Worm (Caenorhabditis elegans) whole organism, L4 larva: ENCODE results near the gene F33G12.6.

Source experiments
- F10B5.3 ChIP-seq: sonication (generic microtip); optimal IDR thresholded peaks from 2 replicates; lab custom pipeline; 2016; ENCODE audit warnings: mild to moderate bottlenecking, missing genetic modification characterization, missing compliant biosample characterization
- F44E2.7 ChIP-seq: fragments of 200-800 bp; sonication (Bioruptor generic); IDR thresholded peaks from 2 replicates; pipeline ENCODE4 v2.1.2; 2022; ENCODE audit warnings: missing genetic modification characterization, missing compliant biosample characterization
- F49E8.2 ChIP-seq: sonication (generic microtip); optimal IDR thresholded peaks from 2 replicates; lab custom pipeline; 2016; ENCODE audit warnings: missing compliant biosample characterization, mild to moderate bottlenecking, missing genetic modification characterization, borderline replicate concordance
- Y48G9A.11 ChIP-seq: fragments of 200-800 bp; sonication (Bioruptor generic); IDR thresholded peaks from 2 replicates; pipeline ENCODE4 v1.3.6; 2022; ENCODE audit warnings: missing genetic modification reagents, missing genetic modification characterization, missing compliant biosample characterization
- Y75B8A.6 ChIP-seq: fragments of 200-800 bp; sonication (Bioruptor generic); IDR thresholded peaks from 2 replicates; pipeline ENCODE4 v1.3.6; 2022; ENCODE audit warnings: missing genetic modification reagents, missing genetic modification characterization, missing compliant biosample characterization
- ZK546.5 ChIP-seq, 2 experiments: sonication (generic microtip); optimal IDR thresholded peaks; 2 replicates each; lab custom pipeline; 2017; ENCODE audit warnings: missing biosample characterization in 2 of 2, missing genetic modification characterization in 2 of 2
- aha-1 ChIP-seq: fragments of 150-350 bp; peaks from one replicate; lab custom pipeline; 2014; ENCODE audit warnings: missing biosample characterization, missing genetic modification characterization
- aly-2 ChIP-seq: sonication (generic microtip); optimal IDR thresholded peaks from 2 replicates; lab custom pipeline; 2018; ENCODE audit warnings: missing biosample characterization, missing genetic modification characterization
- ama-1 ChIP-seq: fragments of 150-350 bp; optimal IDR thresholded peaks from 2 replicates; lab custom pipeline; 2014; ENCODE audit warnings: inconsistent platforms, mixed read lengths
- arid-1 ChIP-seq: fragments of 200-800 bp; sonication (Bioruptor generic); conservative IDR thresholded peaks from 2 replicates; pipeline ENCODE4 v1.3.6; 2022; ENCODE audit warnings: missing genetic modification reagents, missing genetic modification characterization, missing compliant biosample characterization
- ceh-20 ChIP-seq: fragments of 200-800 bp; sonication (Bioruptor generic); IDR thresholded peaks from 2 replicates; pipeline ENCODE4 v1.3.6; 2022; ENCODE audit warnings: missing genetic modification reagents, missing genetic modification characterization, missing compliant biosample characterization
- ceh-28 ChIP-seq: fragments of 150-350 bp; optimal IDR thresholded peaks from 2 replicates; lab custom pipeline; 2014; ENCODE audit warnings: missing biosample characterization, missing genetic modification reagents, missing genetic modification characterization
- ceh-32 ChIP-seq: sonication (generic microtip); optimal IDR thresholded peaks from 2 replicates; lab custom pipeline; 2016; ENCODE audit warnings: mild to moderate bottlenecking, missing genetic modification characterization, missing compliant biosample characterization; ENCODE audit not compliant: poor library complexity
- ces-1 ChIP-seq: fragments of 150-350 bp; sonication (generic microtip); optimal IDR thresholded peaks from 4 replicates; lab custom pipeline; 2014; ENCODE audit warnings: missing biosample characterization, missing genetic modification reagents, missing genetic modification characterization
- cey-2 ChIP-seq: sonication (generic microtip); optimal IDR thresholded peaks from 3 replicates; lab custom pipeline; 2017; ENCODE audit warnings: missing genetic modification characterization, mild to moderate bottlenecking, missing compliant biosample characterization, antibody characterized with exemption, borderline replicate concordance; ENCODE audit not compliant: insufficient read depth
- dve-1 ChIP-seq: sonication (generic microtip); optimal IDR thresholded peaks from 2 replicates; lab custom pipeline; 2017; ENCODE audit warnings: antibody characterized with exemption, mild to moderate bottlenecking, missing genetic modification characterization, missing compliant biosample characterization; ENCODE audit not compliant: insufficient read depth
- egl-43 ChIP-seq: fragments of 200-800 bp; sonication (Bioruptor generic); IDR thresholded peaks from 2 replicates; pipeline ENCODE4 v1.3.6; 2022; ENCODE audit warnings: missing genetic modification reagents, missing genetic modification characterization, missing compliant biosample characterization
- gei-8 ChIP-seq: fragments of 200-800 bp; sonication (Bioruptor generic); optimal IDR thresholded peaks from 2 replicates; lab custom pipeline; 2018; ENCODE audit warnings: mild to moderate bottlenecking, missing genetic modification characterization, missing compliant biosample characterization
- hmg-1.1 ChIP-seq: fragments of 200-800 bp; sonication (Bioruptor generic); IDR thresholded peaks from 2 replicates; pipeline ENCODE4 v1.3.6; 2022; ENCODE audit warnings: missing genetic modification reagents, missing genetic modification characterization, missing compliant biosample characterization
- lin-15B ChIP-seq: fragments of 150-350 bp; sonication (generic microtip); optimal IDR thresholded peaks from 3 replicates; lab custom pipeline; 2014; ENCODE audit warnings: missing biosample characterization, missing genetic modification characterization
- lin-29 ChIP-seq: fragments of 200-800 bp; sonication (Bioruptor generic); IDR thresholded peaks from 2 replicates; pipeline ENCODE4 v1.3.6; 2022; ENCODE audit warnings: missing genetic modification reagents, missing genetic modification characterization, missing compliant biosample characterization
- lin-39 ChIP-seq: fragments of 150-350 bp; optimal IDR thresholded peaks from 2 replicates; lab custom pipeline; 2014; ENCODE audit warnings: missing biosample characterization, missing genetic modification reagents, missing genetic modification characterization
- madf-5 ChIP-seq, 2 experiments: fragments of 200-800 bp; sonication (Bioruptor generic); IDR thresholded peaks; 2 replicates each; pipeline ENCODE4 v1.3.6; 2022; ENCODE audit warnings: missing compliant biosample characterization in 2 of 2, missing genetic modification characterization in 2 of 2
- mxl-2 ChIP-seq: fragments of 200-800 bp; sonication (Bioruptor generic); conservative IDR thresholded peaks from 2 replicates; pipeline ENCODE4 v1.3.6; 2022; ENCODE audit warnings: missing genetic modification reagents, missing genetic modification characterization, missing compliant biosample characterization
- mxl-3 ChIP-seq: fragments of 200-800 bp; sonication (Bioruptor generic); optimal IDR thresholded peaks from 2 replicates; lab custom pipeline; 2018; ENCODE audit warnings: mild to moderate bottlenecking, missing genetic modification characterization, missing compliant biosample characterization
- nhr-10 ChIP-seq: fragments of 150-350 bp; optimal IDR thresholded peaks from 2 replicates; lab custom pipeline; 2014; ENCODE audit warnings: missing biosample characterization, missing genetic modification characterization
- nhr-102 ChIP-seq: sonication (generic microtip); optimal IDR thresholded peaks from 2 replicates; lab custom pipeline; 2016; ENCODE audit warnings: mild to moderate bottlenecking, missing genetic modification characterization, moderate library complexity, missing compliant biosample characterization
- nhr-11 ChIP-seq: fragments of 150-350 bp; optimal IDR thresholded peaks from 2 replicates; lab custom pipeline; 2014; ENCODE audit warnings: missing biosample characterization, missing genetic modification characterization
- nhr-237 ChIP-seq: sonication (generic microtip); optimal IDR thresholded peaks from 2 replicates; lab custom pipeline; 2017; ENCODE audit warnings: missing biosample characterization, missing genetic modification characterization
- nhr-41 ChIP-seq: fragments of 200-800 bp; sonication (Bioruptor generic); IDR thresholded peaks from 2 replicates; pipeline ENCODE4 v1.3.6; 2022; ENCODE audit warnings: missing genetic modification reagents, missing genetic modification characterization, missing compliant biosample characterization
- nhr-42 ChIP-seq: fragments of 200-800 bp; sonication (Bioruptor generic); IDR thresholded peaks from 2 replicates; pipeline ENCODE4 v1.3.6; 2022; ENCODE audit warnings: missing genetic modification characterization, missing compliant biosample characterization
- pha-4 ChIP-seq, 2 experiments: fragments of 150-350 bp in 1 of 2; fragments of 200-800 bp in 1 of 2; sonication (Bioruptor generic) in 1 of 2; IDR thresholded peaks in 1 of 2; optimal IDR thresholded peaks in 1 of 2; 2 replicates each; pipeline versions ENCODE4 v1.3.6 to Lab custom; 2014 to 2022; ENCODE audit warnings: missing genetic modification characterization in 2 of 2, missing genetic modification reagents in 2 of 2, missing biosample characterization in 1 of 2, missing compliant biosample characterization in 1 of 2
- php-3 ChIP-seq: fragments of 200-800 bp; sonication (Bioruptor generic); IDR thresholded peaks from 2 replicates; pipeline ENCODE4 v1.3.6; 2022; ENCODE audit warnings: missing genetic modification reagents, missing genetic modification characterization, missing compliant biosample characterization
- rbr-2 ChIP-seq: sonication (generic microtip); optimal IDR thresholded peaks from 2 replicates; lab custom pipeline; 2016; ENCODE audit warnings: missing genotype, missing genetic modification characterization, missing compliant biosample characterization
- sdz-12 ChIP-seq: fragments of 200-800 bp; sonication (Bioruptor generic); optimal IDR thresholded peaks from 2 replicates; lab custom pipeline; 2018; ENCODE audit warnings: mild to moderate bottlenecking, missing genetic modification characterization, missing compliant biosample characterization
- skn-1 ChIP-seq: fragments of 150-350 bp; optimal IDR thresholded peaks from 2 replicates; lab custom pipeline; 2014; ENCODE audit warnings: missing biosample characterization, missing genetic modification characterization
- tag-97 ChIP-seq: fragments of 200-800 bp; sonication (Bioruptor generic); IDR thresholded peaks from 2 replicates; pipeline ENCODE4 v1.3.6; 2022; ENCODE audit warnings: missing genetic modification characterization, missing compliant biosample characterization
- tra-1 ChIP-seq: fragments of 200-800 bp; sonication (Bioruptor generic); IDR thresholded peaks from 2 replicates; pipeline ENCODE4 v1.3.6; 2022; ENCODE audit warnings: missing genetic modification reagents, missing genetic modification characterization, missing compliant biosample characterization
- unc-130 ChIP-seq: sonication (generic microtip); optimal IDR thresholded peaks from 2 replicates; lab custom pipeline; 2016; ENCODE audit warnings: missing genetic modification reagents, missing genetic modification characterization, missing compliant biosample characterization
- unc-39 ChIP-seq: sonication (generic microtip); optimal IDR thresholded peaks from 2 replicates; lab custom pipeline; 2017; ENCODE audit warnings: missing biosample characterization, missing genetic modification characterization
- unc-62 ChIP-seq, 3 experiments: fragments of 150-350 bp in 1 of 3; sonication (generic microtip); optimal IDR thresholded peaks in 2 of 3; peaks in 1 of 3; 1 replicate in 1 of 3; 2 replicates in 2 of 3; lab custom pipeline; 2014 to 2017; ENCODE audit warnings: missing biosample characterization in 3 of 3, missing genetic modification characterization in 3 of 3, missing genetic modification reagents in 3 of 3, missing genotype in 1 of 3
- zag-1 ChIP-seq: fragments of 150-350 bp; optimal IDR thresholded peaks from 2 replicates; lab custom pipeline; 2014; ENCODE audit warnings: missing biosample characterization, missing genetic modification characterization
- zip-11 ChIP-seq: fragments of 200-800 bp; sonication (Bioruptor generic); IDR thresholded peaks from 2 replicates; pipeline ENCODE4 v1.3.6; 2022; ENCODE audit warnings: missing genetic modification characterization, missing compliant biosample characterization
- zip-2 ChIP-seq: fragments of 150-350 bp; optimal IDR thresholded peaks from 2 replicates; lab custom pipeline; 2014; ENCODE audit warnings: missing biosample characterization, missing genetic modification characterization
- ztf-11 ChIP-seq: fragments of 150-350 bp; optimal IDR thresholded peaks from 2 replicates; lab custom pipeline; 2014; ENCODE audit warnings: missing biosample characterization, missing genetic modification characterization

F33G12.6 gene

ce11 chrII:5032669-5033068 is 17.0 kb upstream of the F33G12.6 start (continued):
- TF ChIP-seq tra-1 (peak; percentile 82), zag-1 (tag; lab: Kevin White, UChicago) (no peak), nhr-10 (no peak), unc-39 (no peak), lin-39 (tag; lab: Kevin White, UChicago) (no peak), nhr-41 (GFP tag; lab: Robert Waterston, UW) (peak; percentile 81), Y48G9A.11 (peak; percentile 76), ZK546.5 (tag; optimal IDR thresholded peaks at IDR 0.05; lab: Kevin White, UChicago) (no peak), nhr-102 (tag; lab: Kevin White, UChicago) (peak; percentile 54), aha-1 (peak; percentile 98), F10B5.3 (peak; percentile 25), tag-97 (GFP tag; lab: Robert Waterston, UW) (no peak), lin-15B (tag; lab: Kevin White, UChicago) (no peak), F49E8.2 (tag; lab: Kevin White, UChicago) (peak; percentile 69), mxl-2 (0 out of 2 replicates have a peak, but pooled peaks have one; percentile 31), ceh-28 (tag; lab: Kevin White, UChicago) (no peak), zip-11 (GFP tag; lab: Robert Waterston, UW) (peak; percentile 69; the same call in 1 of the 2 replicates), skn-1 (tag; lab: Kevin White, UChicago) (no peak), unc-130 (GFP tag; lab: Kevin White, UChicago) (peak; percentile 72), cey-2 (no peak), ztf-11 (tag; lab: Kevin White, UChicago) (no peak), dve-1 (tag; lab: Kevin White, UChicago) (peak; percentile 26), php-3 (GFP tag; lab: Robert Waterston, UW) (0 out of 2 replicates have a peak, but pooled peaks have one; percentile 44), arid-1 (peak; percentile 84), egl-43 (peak; percentile 94), Y75B8A.6 (GFP tag; lab: Robert Waterston, UW) (peak; percentile 81; the same call in 1 of the 2 replicates), sdz-12 (GFP tag; lab: Kevin White, UChicago) (peak; percentile 82), mxl-3 (peak; percentile 59), F44E2.7 (GFP tag; lab: Robert Waterston, UW) (0 out of 2 replicates have a peak, but pooled peaks have one; percentile 50), gei-8 (GFP tag; lab: Kevin White, UChicago) (peak; percentile 68), aly-2 (no peak), lin-29 (GFP tag; lab: Robert Waterston, UW) (no peak), zip-2 (tag; lab: Kevin White, UChicago) (peak; percentile 55), ceh-20 (GFP tag; lab: Robert Waterston, UW) (peak; percentile 70), rbr-2 (peak; percentile 46), ama-1 (lab: Kevin White, UChicago) (no peak), nhr-42 (GFP tag; lab: Robert Waterston, UW) (peak; percentile 87), unc-62 (GFP tag; optimal IDR thresholded peaks at IDR 0.05 in 1 of 2; lab: Kevin White, UChicago) (peak in 1 of 2 experiments; percentile 80), unc-62 (tag; optimal IDR thresholded peaks at IDR 0.05; lab: Kevin White, UChicago) (no peak)

DNA sequence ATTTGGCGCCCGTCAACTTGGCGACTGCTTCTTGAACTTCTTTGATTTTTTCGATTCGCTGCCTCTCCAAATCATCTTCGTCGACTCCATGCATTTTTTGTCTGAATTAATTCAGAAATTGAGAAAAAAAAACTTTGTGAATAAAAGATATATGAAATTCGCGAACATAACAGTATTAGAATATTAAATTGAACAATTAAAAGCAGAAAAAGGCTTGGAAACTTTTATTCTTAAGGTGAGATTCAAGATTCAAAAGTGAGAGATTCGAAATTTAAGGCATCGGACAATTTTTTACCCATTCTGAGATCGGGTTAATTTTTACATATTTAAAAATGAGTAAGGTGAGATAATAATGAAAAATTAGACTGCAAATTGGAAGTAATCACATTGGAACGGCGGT is 15.8 kb upstream of the F33G12.6 start, which contains the start of gene F33G12.3:
F33G12.3 (minus strand) TSS at position 101 of the 400 bp plus-strand sequence.
- TF ChIP-seq aly-2 (no peak), nhr-237 (tag; lab: Kevin White, UChicago) (no peak), Y75B8A.6 (GFP tag; lab: Robert Waterston, UW) (no peak), nhr-11 (tag; lab: Kevin White, UChicago) (no peak), madf-5 (GFP tag; IDR thresholded peaks at IDR 0.05; lab: Robert Waterston, UW) (no peak), egl-43 (no peak), unc-62 (GFP tag; optimal IDR thresholded peaks at IDR 0.05 in 1 of 2; lab: Kevin White, UChicago) (no peak), unc-62 (tag; optimal IDR thresholded peaks at IDR 0.05; lab: Kevin White, UChicago) (no peak), pha-4 (GFP tag; IDR thresholded peaks at IDR 0.05; lab: Robert Waterston, UW) (no peak), pha-4 (tag; optimal IDR thresholded peaks at IDR 0.05; lab: Kevin White, UChicago) (no peak), rbr-2 (no peak), ces-1 (GFP tag; lab: Kevin White, UChicago) (no peak), lin-15B (tag; lab: Kevin White, UChicago) (no peak), ceh-32 (tag; lab: Kevin White, UChicago) (no peak), ama-1 (lab: Kevin White, UChicago) (no peak), unc-130 (GFP tag; lab: Kevin White, UChicago) (no peak), ZK546.5 (tag; optimal IDR thresholded peaks at IDR 0.05; lab: Kevin White, UChicago) (no peak), hmg-1.1 (no peak), F44E2.7 (GFP tag; lab: Robert Waterston, UW) (no peak), nhr-102 (tag; lab: Kevin White, UChicago) (no peak)
